Worm (Caenorhabditis elegans): ENCODE results near the gene scb-1.

The scb-1 gene

ce11 chrV:11134296-11134695 is 14.8 kb upstream of the scb-1 start, which contains the start of gene glb-3:
glb-3 (plus strand) TSS chrV:11134596.
- no peak for TF ChIP-seq nhr-85 (tag)
- no peak for TF ChIP-seq ceh-8 (GFP tag; optimal IDR thresholded peaks at IDR 0.05)
- no peak for TF ChIP-seq unc-30 (tag; optimal IDR thresholded peaks at IDR 0.05)
- TF ChIP-seq nhr-28 (tag; optimal IDR thresholded peaks at IDR 0.05): no peak
- TF ChIP-seq elt-2 (tag; optimal IDR thresholded peaks at IDR 0.05): no peak
- TF ChIP-seq ceh-90 (tag; optimal IDR thresholded peaks at IDR 0.05): no peak
- TF ChIP-seq elt-3 (tag; optimal IDR thresholded peaks at IDR 0.05): no peak
- no peak for TF ChIP-seq lir-3 (tag; optimal IDR thresholded peaks at IDR 0.05; ENCODE audit: poor library complexity)

DNA sequence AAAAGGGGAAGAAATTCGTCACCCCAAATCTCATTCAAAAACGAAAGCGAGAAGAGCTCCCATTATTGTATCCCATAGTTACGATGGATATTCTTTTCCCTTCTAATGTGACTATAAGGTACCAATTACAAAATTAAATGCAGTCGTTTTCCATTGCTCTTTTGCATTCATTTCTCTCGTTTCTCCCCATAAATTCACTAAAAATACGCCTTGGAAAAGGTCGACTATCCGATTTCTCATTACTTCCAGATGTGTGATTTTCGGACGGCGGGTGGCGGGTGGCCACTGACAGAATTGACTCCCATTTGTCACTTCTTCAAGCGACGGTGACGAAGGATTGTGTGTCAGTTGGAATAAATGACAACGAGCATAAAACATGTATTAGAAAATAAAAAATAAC is 14.0 kb upstream of the scb-1 start:
- no peak for TF ChIP-seq nhr-90 (tag; optimal IDR thresholded peaks at IDR 0.05; ENCODE audit: poor library complexity)
- TF ChIP-seq ztf-11 (tag; optimal IDR thresholded peaks at IDR 0.05): no peak
- no peak for TF ChIP-seq rnt-1 (tag; optimal IDR thresholded peaks at IDR 0.05)
- no peak for TF ChIP-seq efl-3 (GFP tag; optimal IDR thresholded peaks at IDR 0.05)
- no peak for TF ChIP-seq F16B12.6 (tag; optimal IDR thresholded peaks at IDR 0.05)
- no peak for TF ChIP-seq mdl-1 (tag; optimal IDR thresholded peaks at IDR 0.05)
- TF ChIP-seq dsc-1 (tag; optimal IDR thresholded peaks at IDR 0.05): peak; percentile 96
- peak; percentile 78 for TF ChIP-seq fkh-4 (tag; optimal IDR thresholded peaks at IDR 0.05; ENCODE audit: borderline replicate concordance)
- TF ChIP-seq nhr-20 (tag; optimal IDR thresholded peaks at IDR 0.05): no peak
- no peak for TF ChIP-seq fkh-8 (tag; optimal IDR thresholded peaks at IDR 0.05)
- TF ChIP-seq lsy-2 (tag; optimal IDR thresholded peaks at IDR 0.05): no peak
- TF ChIP-seq mep-1 (tag; optimal IDR thresholded peaks at IDR 0.05): no peak
- no peak for TF ChIP-seq ceh-90 (tag; optimal IDR thresholded peaks at IDR 0.05)

ce11 chrV:11131801-11132200 is 12.3 kb upstream of the scb-1 start:
- TF ChIP-seq zip-4 (GFP tag; optimal IDR thresholded peaks at IDR 0.05) (no peak), nhr-71 (tag; optimal IDR thresholded peaks at IDR 0.05) (peak; percentile 21), ceh-63 (GFP tag; optimal IDR thresholded peaks at IDR 0.05) (no peak), hlh-17 (GFP tag; optimal IDR thresholded peaks at IDR 0.05; ENCODE audit: borderline replicate concordance) (no peak), fkh-8 (tag; optimal IDR thresholded peaks at IDR 0.05) (peak; percentile 54), F16B12.6 (tag; optimal IDR thresholded peaks at IDR 0.05) (no peak), unc-30 (tag; optimal IDR thresholded peaks at IDR 0.05) (no peak), nhr-11 (tag; optimal IDR thresholded peaks at IDR 0.05) (peak; percentile 0), alr-1 (tag; optimal IDR thresholded peaks at IDR 0.05; ENCODE audit: borderline replicate concordance) (no peak), lin-14 (GFP tag; optimal IDR thresholded peaks at IDR 0.05) (peak; percentile 6)

ce11 chrV:11127197-11127596 is 7.7 kb upstream of the scb-1 start, which contains the start of gene jmjd-5:
jmjd-5 (plus strand) TSS chrV:11127497.
- no peak for TF ChIP-seq skn-1 (tag; optimal IDR thresholded peaks at IDR 0.05)
- TF ChIP-seq fkh-10 (GFP tag; optimal IDR thresholded peaks at IDR 0.05): no peak
- no peak for TF ChIP-seq mdl-1 (tag; optimal IDR thresholded peaks at IDR 0.05)
- TF ChIP-seq pqm-1 (tag; optimal IDR thresholded peaks at IDR 0.05): no peak

ce11 chrV:11124922-11125321 is 5.4 kb upstream of the scb-1 start, which contains the start of gene C06H2.2:
C06H2.2 (plus strand) TSS chrV:11125222.
- TF ChIP-seq efl-1 (optimal IDR thresholded peaks at IDR 0.05) (no peak), efl-1 (GFP tag; optimal IDR thresholded peaks at IDR 0.05 in 1 of 2) (peak in 1 of 2 experiments; percentile 71), nhr-11 (tag; optimal IDR thresholded peaks at IDR 0.05) (no peak), unc-30 (tag; optimal IDR thresholded peaks at IDR 0.05) (no peak), F16B12.6 (tag; optimal IDR thresholded peaks at IDR 0.05) (no peak), unc-130 (tag; optimal IDR thresholded peaks at IDR 0.05) (no peak), lsy-2 (tag; optimal IDR thresholded peaks at IDR 0.05) (no peak)

Data from whole organism, L1 larva.